Fruit fly (Drosophila melanogaster) whole organism, adult: ENCODE results near the gene Acsf2.

Source experiments
- CG11617 ChIP-seq: fragments of 200-800 bp; sonication (Bioruptor generic); optimal IDR thresholded peaks from 2 replicates; lab custom pipeline; 2017; ENCODE audit warnings: mild to moderate bottlenecking, missing biosample characterization, missing genetic modification reagents, missing genetic modification characterization
- CG12768 ChIP-seq: fragments of 200-800 bp; sonication (Bioruptor generic); optimal IDR thresholded peaks from 2 replicates; lab custom pipeline; 2017; ENCODE audit warnings: missing biosample characterization, missing genetic modification characterization, mild to moderate bottlenecking, moderate library complexity, missing genetic modification reagents
- CG14711 ChIP-seq: fragments of 200-800 bp; sonication (Bioruptor generic); optimal IDR thresholded peaks from 2 replicates; lab custom pipeline; 2018; ENCODE audit warnings: missing biosample characterization, mild to moderate bottlenecking, missing genetic modification characterization, moderate library complexity
- CG1620 ChIP-seq: fragments of 200-800 bp; sonication (Bioruptor generic); optimal IDR thresholded peaks from 2 replicates; lab custom pipeline; 2016; ENCODE audit warnings: missing biosample characterization, missing genetic modification characterization
- CG33017 ChIP-seq: fragments of 200-800 bp; sonication (Bioruptor generic); optimal IDR thresholded peaks from 2 replicates; lab custom pipeline; 2018; ENCODE audit warnings: missing biosample characterization, mild to moderate bottlenecking, missing genetic modification characterization, moderate library complexity
- CG5204 ChIP-seq: fragments of 200-800 bp; sonication (Bioruptor generic); optimal IDR thresholded peaks from 2 replicates; lab custom pipeline; 2016; ENCODE audit warnings: missing biosample characterization, missing genetic modification characterization
- CG7045 ChIP-seq: fragments of 200-800 bp; sonication (Bioruptor generic); optimal IDR thresholded peaks from 2 replicates; lab custom pipeline; 2017; ENCODE audit warnings: missing biosample characterization, mild to moderate bottlenecking, missing genetic modification characterization
- CG7101 ChIP-seq: fragments of 200-800 bp; sonication (Bioruptor generic); optimal IDR thresholded peaks from 2 replicates; lab custom pipeline; 2018; ENCODE audit warnings: missing biosample characterization, mild to moderate bottlenecking, missing genetic modification characterization, moderate library complexity
- Clk ChIP-seq: fragments of 200-800 bp; sonication (Bioruptor generic); optimal IDR thresholded peaks from 2 replicates; lab custom pipeline; 2017; ENCODE audit warnings: missing biosample characterization, missing genetic modification characterization
- Crg-1 ChIP-seq: fragments of 200-800 bp; sonication (Bioruptor generic); optimal IDR thresholded peaks from 2 replicates; lab custom pipeline; 2016; ENCODE audit warnings: missing biosample characterization, missing genetic modification characterization
- Hr96 ChIP-seq: fragments of 200-800 bp; sonication (Bioruptor generic); optimal IDR thresholded peaks from 2 replicates; lab custom pipeline; 2016; ENCODE audit warnings: missing biosample characterization, missing genetic modification characterization
- Mnt ChIP-seq: fragments of 200-800 bp; sonication (Bioruptor generic); optimal IDR thresholded peaks from 2 replicates; lab custom pipeline; 2016; ENCODE audit warnings: missing biosample characterization, mild to moderate bottlenecking, missing genetic modification characterization
- bab1 ChIP-seq: fragments of 200-800 bp; sonication (Bioruptor generic); optimal IDR thresholded peaks from 3 replicates; lab custom pipeline; 2019; ENCODE audit warnings: missing biosample characterization, mild to moderate bottlenecking, missing genetic modification characterization, moderate library complexity
- cic ChIP-seq: fragments of 200-800 bp; sonication (Bioruptor generic); optimal IDR thresholded peaks from 2 replicates; lab custom pipeline; 2017; ENCODE audit warnings: missing biosample characterization, mild to moderate bottlenecking, missing genetic modification characterization, moderate library complexity
- cnc ChIP-seq, 2 experiments: fragments of >200 bp; optimal IDR thresholded peaks; 2 replicates each; lab custom pipeline; 2017
- kay ChIP-seq: fragments of 200-800 bp; sonication (Bioruptor generic); peaks from one replicate; lab custom pipeline; 2016; ENCODE audit warnings: missing biosample characterization, missing genetic modification characterization, borderline replicate concordance
- ovo ChIP-seq: fragments of 200-800 bp; sonication (Bioruptor generic); optimal IDR thresholded peaks from 2 replicates; lab custom pipeline; 2016; ENCODE audit warnings: missing biosample characterization, missing genetic modification characterization
- pad ChIP-seq: fragments of 200-800 bp; sonication (Bioruptor generic); optimal IDR thresholded peaks from 3 replicates; lab custom pipeline; 2017; ENCODE audit warnings: missing biosample characterization, missing genetic modification characterization, mild to moderate bottlenecking, moderate library complexity, missing genetic modification reagents
- tj ChIP-seq: fragments of 200-800 bp; sonication (Bioruptor generic); optimal IDR thresholded peaks from 3 replicates; lab custom pipeline; 2017; ENCODE audit warnings: missing biosample characterization, mild to moderate bottlenecking, missing genetic modification characterization, moderate library complexity
- toe ChIP-seq: fragments of 200-800 bp; sonication (Bioruptor generic); optimal IDR thresholded peaks from 2 replicates; lab custom pipeline; 2016; ENCODE audit warnings: missing biosample characterization, missing genetic modification characterization

The Acsf2 gene

dm6 chr2L:5348591-5348990 lies 6.6 kb upstream of the Acsf2 start:
- TF ChIP-seq kay (GFP tag; lab: Kevin White, UChicago) (no peak), CG33017 (no peak), bab1 (GFP tag; lab: Kevin White, UChicago) (no peak), pad (GFP tag; lab: Kevin White, UChicago) (no peak), CG14711 (no peak), Mnt (GFP tag; lab: Kevin White, UChicago) (no peak), cic (GFP tag; lab: Kevin White, UChicago) (no peak), Clk (no peak), CG5204 (GFP tag; lab: Kevin White, UChicago) (no peak), Hr96 (no peak), ovo (no peak), toe (GFP tag; lab: Kevin White, UChicago) (no peak), Crg-1 (GFP tag; lab: Kevin White, UChicago) (no peak), CG11617 (no peak), cnc (optimal IDR thresholded peaks at IDR 0.05; lab: Kevin White, UChicago) (no peak), CG7101 (no peak), CG7045 (no peak)

dm6 chr2L:5345900-5346299 lies 3.9 kb upstream of the Acsf2 start, which contains the start of gene nompC:
Gene nompC, plus strand, starts transcription at chr2L:5346200.
- no peak for TF ChIP-seq CG5204 (GFP tag; lab: Kevin White, UChicago)
- no peak for TF ChIP-seq CG12768 (GFP tag; lab: Kevin White, UChicago)
- no peak for TF ChIP-seq tj (GFP tag; lab: Kevin White, UChicago)
- TF ChIP-seq pad (GFP tag; lab: Kevin White, UChicago): no peak
- no peak for TF ChIP-seq CG33017
- TF ChIP-seq CG14711: no peak
- TF ChIP-seq CG7101: no peak
- TF ChIP-seq CG7045: no peak
- TF ChIP-seq Crg-1 (GFP tag; lab: Kevin White, UChicago): no peak
- no peak for TF ChIP-seq CG11617
- TF ChIP-seq Mnt (GFP tag; lab: Kevin White, UChicago): no peak
- no peak for TF ChIP-seq Hr96
- TF ChIP-seq cnc (optimal IDR thresholded peaks at IDR 0.05; lab: Kevin White, UChicago): no peak
- TF ChIP-seq CG1620: no peak
- no peak for TF ChIP-seq kay (GFP tag; lab: Kevin White, UChicago)
- TF ChIP-seq bab1 (GFP tag; lab: Kevin White, UChicago): no peak
- TF ChIP-seq Clk: no peak
- TF ChIP-seq ovo: no peak

- TF ChIP-seq kay (GFP tag; lab: Kevin White, UChicago) (peak; percentile 89), ovo (no peak), cnc (optimal IDR thresholded peaks at IDR 0.05; lab: Kevin White, UChicago) (no peak), CG7101 (no peak), CG7045 (no peak), Crg-1 (GFP tag; lab: Kevin White, UChicago) (no peak), toe (GFP tag; lab: Kevin White, UChicago) (no peak), cic (GFP tag; lab: Kevin White, UChicago) (peak; percentile 69)
Measured at dm6 chr2L:5341015-5341608, 922 bp downstream of the Acsf2 start.

- TF ChIP-seq cnc (optimal IDR thresholded peaks at IDR 0.05; lab: Kevin White, UChicago) (no peak), CG7045 (no peak), CG14711 (no peak), Hr96 (no peak), ovo (no peak), CG7101 (no peak), bab1 (GFP tag; lab: Kevin White, UChicago) (no peak), Clk (no peak)
Measured at dm6 chr2L:5338721-5339036, 3.4 kb downstream of the Acsf2 start.

- no peak for TF ChIP-seq Hr96
Measured at dm6 chr2L:5338024-5338720, 3.9 kb downstream of the Acsf2 start, which contains the start of gene fusl. Gene fusl, minus strand, starts transcription at chr2L:5338073.

dm6 chr2L:5337159-5337558 lies 4.9 kb downstream of the Acsf2 start:
- TF ChIP-seq cnc (optimal IDR thresholded peaks at IDR 0.05; lab: Kevin White, UChicago) (no peak), CG11617 (no peak), ovo (no peak), Clk (no peak), kay (GFP tag; lab: Kevin White, UChicago) (no peak), tj (GFP tag; lab: Kevin White, UChicago) (no peak), Crg-1 (GFP tag; lab: Kevin White, UChicago) (no peak), CG14711 (no peak), Mnt (GFP tag; lab: Kevin White, UChicago) (no peak), CG33017 (no peak), toe (GFP tag; lab: Kevin White, UChicago) (no peak), pad (GFP tag; lab: Kevin White, UChicago) (no peak), CG5204 (GFP tag; lab: Kevin White, UChicago) (no peak), CG7101 (no peak), CG12768 (GFP tag; lab: Kevin White, UChicago) (no peak), bab1 (GFP tag; lab: Kevin White, UChicago) (no peak), CG1620 (no peak), CG7045 (no peak), Hr96 (no peak), cic (GFP tag; lab: Kevin White, UChicago) (no peak)

dm6 chr2L:5332574-5332973 lies 9.5 kb downstream of the Acsf2 start:
- peak; percentile 68 for TF ChIP-seq cic (GFP tag; lab: Kevin White, UChicago)
- no peak for TF ChIP-seq CG12768 (GFP tag; lab: Kevin White, UChicago)
- no peak for TF ChIP-seq pad (GFP tag; lab: Kevin White, UChicago)
- no peak for TF ChIP-seq CG1620
